Fruit fly (Drosophila melanogaster) whole organism, wandering third instar larva: Measurements from ENCODE around the gene Polr3C.

Experiments used
- Hr78 ChIP-seq: fragments of >200 bp; optimal IDR thresholded peaks from 2 replicates; lab custom pipeline; 2017; ENCODE audit warnings: missing biosample characterization, missing genetic modification characterization
- Hr83 ChIP-seq: fragments of 200-300 bp; sonication (Bioruptor generic); optimal IDR thresholded peaks from 2 replicates; lab custom pipeline; 2016; ENCODE audit warnings: missing biosample characterization, mild to moderate bottlenecking, missing genetic modification characterization, moderate library complexity; ENCODE audit not compliant: poor library complexity, severe bottlenecking
- Mio ChIP-seq: sonication (Bioruptor generic); optimal IDR thresholded peaks from 2 replicates; lab custom pipeline; 2016; ENCODE audit warnings: missing biosample characterization, missing genetic modification characterization
- Myc ChIP-seq: fragments of >200 bp; optimal IDR thresholded peaks from 2 replicates; lab custom pipeline; 2017
- brk ChIP-seq: fragments of 200-800 bp; sonication (Bioruptor generic); optimal IDR thresholded peaks from 2 replicates; lab custom pipeline; 2016; ENCODE audit warnings: missing biosample characterization, mild to moderate bottlenecking, missing genetic modification characterization
- dl ChIP-seq, 2 experiments: fragments of 175-275, 200-275 bp in 1 of 2; fragments of 200-275 bp in 1 of 2; sonication (Bioruptor generic); optimal IDR thresholded peaks; lab custom pipeline; 2018; ENCODE audit warnings: mild to moderate bottlenecking in 2 of 2, missing biosample characterization in 2 of 2, missing genetic modification characterization in 2 of 2, moderate library complexity in 2 of 2; ENCODE audit not compliant: partially characterized antibody in 2 of 2, insufficient read depth in 1 of 2
- lola ChIP-seq: fragments of >200 bp; optimal IDR thresholded peaks from 2 replicates; lab custom pipeline; 2017; ENCODE audit warnings: missing biosample characterization, missing genetic modification characterization
- psq ChIP-seq: fragments of 200-800 bp; sonication (Bioruptor generic); optimal IDR thresholded peaks from 3 replicates; lab custom pipeline; 2017; ENCODE audit warnings: missing biosample characterization, mild to moderate bottlenecking, missing genetic modification characterization, moderate library complexity
- tai ChIP-seq: sonication (Bioruptor generic); optimal IDR thresholded peaks from 2 replicates; lab custom pipeline; 2016; ENCODE audit warnings: missing biosample characterization, missing genetic modification characterization
- woc ChIP-seq: sonication (Bioruptor generic); optimal IDR thresholded peaks from 2 replicates; lab custom pipeline; 2016; ENCODE audit warnings: missing biosample characterization, mild to moderate bottlenecking, missing genetic modification characterization

DNA sequence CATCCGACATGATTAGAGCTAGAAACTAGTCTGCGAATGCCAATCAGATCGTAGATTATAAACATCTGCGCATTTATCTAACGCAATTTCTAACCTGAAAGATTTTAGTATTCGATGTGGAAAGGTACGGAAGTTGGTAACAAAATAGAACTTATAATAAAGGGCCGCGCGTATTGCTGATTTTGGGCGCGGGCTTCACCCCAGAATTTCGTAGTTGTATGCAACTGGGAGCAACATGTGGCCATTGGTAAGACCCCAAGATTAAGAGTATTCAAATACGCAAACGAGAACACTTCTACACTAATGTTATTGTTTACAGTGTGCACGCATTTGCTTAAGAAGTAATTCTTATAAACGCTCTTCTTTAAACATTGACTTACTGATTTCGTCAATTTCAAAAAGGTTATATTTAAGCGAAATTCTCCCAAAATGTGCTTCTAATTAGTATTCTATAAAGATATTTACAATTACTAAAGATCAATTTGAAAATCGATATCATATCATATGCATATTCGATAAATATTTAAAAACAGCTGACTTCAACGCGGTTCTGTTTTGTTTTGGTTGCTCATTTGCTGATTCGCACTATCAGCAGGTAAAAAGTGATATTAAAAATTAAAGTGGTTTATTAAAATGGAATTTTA is at the start of gene Polr3C, which contains the start of gene CG5961:
- TF ChIP-seq brk (GFP tag; lab: Kevin White, UChicago) = no peak
- TF ChIP-seq woc (GFP tag; lab: Kevin White, UChicago) = no peak
- TF ChIP-seq Myc (lab: Kevin White, UChicago) = peak; percentile 23
- no peak for TF ChIP-seq dl (GFP tag; optimal IDR thresholded peaks at IDR 0.05; lab: Kevin White, UChicago; ENCODE audit: insufficient read depth in 1 of 2, partially characterized antibody in 2 of 2)
- no peak for TF ChIP-seq Mio
- no peak for TF ChIP-seq lola (GFP tag; lab: Kevin White, UChicago)
- no peak for TF ChIP-seq tai
- TF ChIP-seq psq = peak; percentile 91
- TF ChIP-seq Hr78 (GFP tag; lab: Kevin White, UChicago) = no peak
- TF ChIP-seq Hr83 (GFP tag; lab: Kevin White, UChicago) = no peak
